Fruit fly (Drosophila melanogaster) whole organism, embryonic: ENCODE results near the gene anox.

Experiments
- ATbp ChIP-seq: fragments of 200-800 bp; sonication (Bioruptor generic); optimal IDR thresholded peaks from 2 replicates; lab custom pipeline; 2017; ENCODE audit warnings: missing biosample characterization, mild to moderate bottlenecking, missing genetic modification characterization, missing genetic modification reagents
- Awh ChIP-seq: fragments of 200-800 bp; sonication (Bioruptor generic); IDR thresholded peaks from 2 replicates; pipeline ENCODE4, ENCODE4 v1.3.6; 2022; ENCODE audit warnings: missing biosample characterization, missing genetic modification characterization
- Bdp1 ChIP-seq: fragments of 200-800 bp; sonication (Bioruptor generic); optimal IDR thresholded peaks from 3 replicates; lab custom pipeline; 2016; ENCODE audit warnings: missing biosample characterization, missing genetic modification characterization
- CG10147 ChIP-seq: fragments of 200-800 bp; sonication (Bioruptor generic); optimal IDR thresholded peaks from 2 replicates; lab custom pipeline; 2019; ENCODE audit warnings: missing biosample characterization, mild to moderate bottlenecking, missing genetic modification characterization, moderate library complexity
- CG11085 ChIP-seq: fragments of 200-800 bp; sonication (Bioruptor generic); IDR thresholded peaks from 2 replicates; pipeline ENCODE4 v1.3.6; 2022; ENCODE audit warnings: missing biosample characterization, missing genetic modification characterization
- CG11456 ChIP-seq: fragments of 200-800 bp; sonication (Bioruptor generic); IDR thresholded peaks from 3 replicates; pipeline ENCODE4 v1.3.6; 2022; ENCODE audit warnings: missing biosample characterization, missing genetic modification characterization
- CG12071 ChIP-seq: fragments of 200-800 bp; sonication (Bioruptor generic); optimal IDR thresholded peaks from 3 replicates; lab custom pipeline; 2018; ENCODE audit warnings: missing biosample characterization, mild to moderate bottlenecking, missing genetic modification characterization
- CG13123 ChIP-seq: fragments of 200-800 bp; sonication (Bioruptor generic); optimal IDR thresholded peaks from 2 replicates; lab custom pipeline; 2016; ENCODE audit warnings: missing biosample characterization, missing genetic modification characterization
- CG13287 ChIP-seq: fragments of 200-800 bp; sonication (Bioruptor generic); IDR thresholded peaks from 2 replicates; pipeline ENCODE4 v1.3.6; 2022; ENCODE audit warnings: missing biosample characterization, missing genetic modification characterization; ENCODE audit not compliant: partially characterized antibody
- CG14441 ChIP-seq: fragments of 200-800 bp; sonication (Bioruptor generic); IDR thresholded peaks from 2 replicates; pipeline ENCODE4 v1.3.6; 2022; ENCODE audit warnings: missing biosample characterization, missing genetic modification characterization
- CG17612 ChIP-seq: fragments of 200-800 bp; sonication (Bioruptor generic); IDR thresholded peaks from 2 replicates; pipeline ENCODE4 v1.3.6; 2022; ENCODE audit warnings: missing biosample characterization, missing genetic modification characterization
- CG18476 ChIP-seq: fragments of 200-800 bp; sonication (Bioruptor generic); optimal IDR thresholded peaks from 2 replicates; lab custom pipeline; 2016; ENCODE audit warnings: missing biosample characterization, mild to moderate bottlenecking, missing genetic modification characterization
- CG2116 ChIP-seq: fragments of 200-800 bp; sonication (Bioruptor generic); optimal IDR thresholded peaks from 3 replicates; lab custom pipeline; 2018; ENCODE audit warnings: missing biosample characterization, mild to moderate bottlenecking, missing genetic modification characterization
- CG2202 ChIP-seq: fragments of 200-800 bp; sonication (Bioruptor generic); optimal IDR thresholded peaks from 2 replicates; lab custom pipeline; 2018; ENCODE audit warnings: missing biosample characterization, mild to moderate bottlenecking, missing genetic modification characterization
- CG30431 ChIP-seq: fragments of 200-800 bp; sonication (Bioruptor generic); optimal IDR thresholded peaks from 2 replicates; lab custom pipeline; 2017; ENCODE audit warnings: missing biosample characterization, missing genetic modification characterization
- CG4328 ChIP-seq: fragments of 200-800 bp; sonication (Bioruptor generic); optimal IDR thresholded peaks from 3 replicates; lab custom pipeline; 2017; ENCODE audit warnings: missing biosample characterization, missing genetic modification reagents, missing genetic modification characterization
- CG4730 ChIP-seq: fragments of 200-800 bp; sonication (Bioruptor generic); IDR thresholded peaks from 2 replicates; pipeline ENCODE4 v1.3.6; 2022; ENCODE audit warnings: missing biosample characterization, missing genetic modification characterization
- CG5245 ChIP-seq: fragments of 200-800 bp; sonication (Bioruptor generic); optimal IDR thresholded peaks from 3 replicates; lab custom pipeline; 2016; ENCODE audit warnings: missing biosample characterization, missing genetic modification characterization
- CG6175 ChIP-seq: fragments of 200-800 bp; sonication (Bioruptor generic); IDR thresholded peaks from 3 replicates; pipeline ENCODE4 v1.3.6; 2022; ENCODE audit warnings: missing biosample characterization, missing genetic modification characterization
- CG6254 ChIP-seq: fragments of 200-800 bp; sonication (Bioruptor generic); optimal IDR thresholded peaks from 3 replicates; lab custom pipeline; 2017; ENCODE audit warnings: mild to moderate bottlenecking, missing biosample characterization, missing genetic modification reagents, missing genetic modification characterization
- CG6813 ChIP-seq: fragments of 200-800 bp; sonication (Bioruptor generic); optimal IDR thresholded peaks from 2 replicates; lab custom pipeline; 2017; ENCODE audit warnings: missing biosample characterization, missing genetic modification characterization, mild to moderate bottlenecking, moderate library complexity, missing genetic modification reagents
- CG7372 ChIP-seq: fragments of 200-800 bp; sonication (Bioruptor generic); IDR thresholded peaks from 2 replicates; pipeline ENCODE4 v1.3.6; 2022; ENCODE audit warnings: missing biosample characterization, missing genetic modification characterization
- CG9817 ChIP-seq: fragments of 200-800 bp; sonication (Bioruptor generic); optimal IDR thresholded peaks from 2 replicates; lab custom pipeline; 2018; ENCODE audit warnings: missing biosample characterization, mild to moderate bottlenecking, missing genetic modification characterization, moderate library complexity
- Dll ChIP-seq: fragments of 200-800 bp; sonication (Bioruptor generic); IDR thresholded peaks from 4 replicates; pipeline ENCODE4 v1.3.6; 2022; ENCODE audit warnings: missing biosample characterization, missing genetic modification characterization; ENCODE audit not compliant: partially characterized antibody
- Dref ChIP-seq: fragments of 200-800 bp; sonication (Bioruptor generic); IDR thresholded peaks from 2 replicates; pipeline ENCODE4 v1.3.6; 2022; ENCODE audit warnings: missing biosample characterization, missing genetic modification characterization
- Drgx ChIP-seq: fragments of 200-800 bp; sonication (Bioruptor generic); IDR thresholded peaks from 2 replicates; pipeline ENCODE4 v1.3.6; 2022; ENCODE audit warnings: missing biosample characterization, missing genetic modification characterization
- Hr51 ChIP-seq, 2 experiments: fragments of 200-800 bp; sonication (Bioruptor generic); optimal IDR thresholded peaks; 2 replicates in 1 of 2; 3 replicates in 1 of 2; lab custom pipeline; 2016 to 2018; ENCODE audit warnings: missing biosample characterization in 2 of 2, missing genetic modification characterization in 2 of 2, mild to moderate bottlenecking in 1 of 2, moderate library complexity in 1 of 2
- NK7.1 ChIP-seq: fragments of 200-800 bp; sonication (Bioruptor generic); optimal IDR thresholded peaks from 3 replicates; lab custom pipeline; 2016; ENCODE audit warnings: missing biosample characterization, missing genetic modification characterization
- Nf-YA ChIP-seq: fragments of 200-800 bp; sonication (Bioruptor generic); IDR thresholded peaks from 2 replicates; pipeline ENCODE4 v1.3.6; 2022; ENCODE audit warnings: missing biosample characterization, missing genetic modification characterization
- NfI ChIP-seq: fragments of 200-800 bp; sonication (Bioruptor generic); optimal IDR thresholded peaks from 3 replicates; lab custom pipeline; 2018; ENCODE audit warnings: missing biosample characterization, mild to moderate bottlenecking, missing genetic modification characterization, moderate library complexity
- Pdp1 ChIP-seq, 2 experiments: fragments of 200-800 bp; sonication (Bioruptor generic); optimal IDR thresholded peaks; 3 replicates each; lab custom pipeline; 2016; ENCODE audit warnings: missing biosample characterization in 2 of 2, missing genetic modification characterization in 2 of 2, mild to moderate bottlenecking in 1 of 2, moderate library complexity in 1 of 2
- Ptx1 ChIP-seq: fragments of 200-800 bp; sonication (Bioruptor generic); IDR thresholded peaks from 2 replicates; pipeline ENCODE4 v1.3.6; 2022; ENCODE audit warnings: missing biosample characterization, missing genetic modification characterization
- ac ChIP-seq: fragments of 200-800 bp; sonication (Bioruptor generic); optimal IDR thresholded peaks from 3 replicates; lab custom pipeline; 2017; ENCODE audit warnings: missing biosample characterization, mild to moderate bottlenecking, missing genetic modification characterization
- amos ChIP-seq: fragments of 200-800 bp; sonication (Bioruptor generic); IDR thresholded peaks from 2 replicates; pipeline ENCODE4 v1.3.6; 2022; ENCODE audit warnings: missing biosample characterization, missing genetic modification characterization; ENCODE audit not compliant: partially characterized antibody
- aop ChIP-seq: fragments of 200-800 bp; sonication (Bioruptor generic); IDR thresholded peaks from 2 replicates; pipeline ENCODE4 v1.3.6; 2022; ENCODE audit warnings: missing biosample characterization, missing genetic modification characterization
- ap ChIP-seq: fragments of 200-800 bp; sonication (Bioruptor generic); IDR thresholded peaks from 2 replicates; pipeline ENCODE4 v1.3.6; 2022; ENCODE audit warnings: missing biosample characterization, missing genetic modification characterization
- fd64A ChIP-seq: fragments of 200-800 bp; sonication (Bioruptor generic); optimal IDR thresholded peaks from 3 replicates; lab custom pipeline; 2018; ENCODE audit warnings: missing biosample characterization, mild to moderate bottlenecking, missing genetic modification characterization
- gce ChIP-seq: fragments of 200-800 bp; sonication (Bioruptor generic); IDR thresholded peaks from 3 replicates; pipeline ENCODE4 v1.3.6; 2022; ENCODE audit warnings: missing biosample characterization, missing genetic modification characterization
- grn ChIP-seq: fragments of 200-800 bp; sonication (Bioruptor generic); optimal IDR thresholded peaks from 3 replicates; lab custom pipeline; 2017; ENCODE audit warnings: missing biosample characterization, missing genetic modification characterization
- h ChIP-seq: fragments of >200 bp; optimal IDR thresholded peaks from 2 replicates; lab custom pipeline; 2017
- ham ChIP-seq: fragments of 200-800 bp; sonication (Bioruptor generic); IDR thresholded peaks from 2 replicates; pipeline ENCODE4 v1.3.6; 2022; ENCODE audit warnings: missing biosample characterization, missing genetic modification characterization
- kay ChIP-seq: fragments of 200-800 bp; sonication (Bioruptor generic); optimal IDR thresholded peaks from 2 replicates; lab custom pipeline; 2016; ENCODE audit warnings: missing biosample characterization, missing genetic modification characterization
- kni ChIP-seq: fragments of 200-800 bp; sonication (Bioruptor generic); optimal IDR thresholded peaks from 3 replicates; lab custom pipeline; 2017; ENCODE audit warnings: mild to moderate bottlenecking, missing biosample characterization, missing genetic modification reagents, missing genetic modification characterization
- org-1 ChIP-seq: fragments of 200-800 bp; sonication (Bioruptor generic); optimal IDR thresholded peaks from 2 replicates; lab custom pipeline; 2017; ENCODE audit warnings: missing biosample characterization, missing genetic modification characterization
- rib ChIP-seq: fragments of 200-800 bp; sonication (Bioruptor generic); IDR thresholded peaks from 2 replicates; pipeline ENCODE4 v1.3.6; 2022; ENCODE audit warnings: missing biosample characterization, missing genetic modification characterization
- scrt ChIP-seq: fragments of 200-800 bp; sonication (Bioruptor generic); optimal IDR thresholded peaks from 2 replicates; lab custom pipeline; 2018; ENCODE audit warnings: missing biosample characterization, mild to moderate bottlenecking, missing genetic modification characterization, moderate library complexity
- sens-2 ChIP-seq: fragments of 200-800 bp; sonication (Bioruptor generic); IDR thresholded peaks from 2 replicates; pipeline ENCODE4 v1.3.6; 2022; ENCODE audit warnings: missing biosample characterization, missing genetic modification characterization
- trem ChIP-seq: fragments of 200-800 bp; optimal IDR thresholded peaks from 3 replicates; lab custom pipeline; 2019; ENCODE audit warnings: missing biosample characterization, mild to moderate bottlenecking, missing genetic modification characterization, moderate library complexity
- ttk ChIP-seq: fragments of 200-800 bp; sonication (Bioruptor generic); IDR thresholded peaks from 2 replicates; pipeline ENCODE4 v2.1.2; 2022; ENCODE audit warnings: missing biosample characterization, missing genetic modification characterization
- z ChIP-seq: fragments of 200-800 bp; sonication (Bioruptor generic); IDR thresholded peaks from 3 replicates; pipeline ENCODE4 v1.3.6; 2022; ENCODE audit warnings: missing biosample characterization, missing genetic modification characterization

anox gene

dm6 chrX:21319202-21319772 is at the start of gene anox, which contains the start of gene SLIRP1 (continued):
- TF ChIP-seq kni, result peak; percentile 66
- peak; percentile 85 for TF ChIP-seq NfI (GFP tag; lab: Kevin White, UChicago)
- TF ChIP-seq rib, result 0 out of 2 replicates have a peak, but pooled peaks have one; percentile 33
- TF ChIP-seq CG7372, result peak; percentile 80
- TF ChIP-seq CG14441 (GFP tag; lab: Robert Waterston, UW), result peak; percentile 79
- peak; percentile 92 for TF ChIP-seq CG10147 (GFP tag; lab: Kevin White, UChicago)
- TF ChIP-seq CG6254 (GFP tag; lab: Kevin White, UChicago), result peak; percentile 58
- TF ChIP-seq CG6175, result no peak
- peak; percentile 66 for TF ChIP-seq ATbp (GFP tag; lab: Kevin White, UChicago)
- TF ChIP-seq CG2116 (GFP tag; lab: Kevin White, UChicago), result peak; percentile 52
- TF ChIP-seq CG5245 (GFP tag; lab: Kevin White, UChicago), result peak; percentile 69
- TF ChIP-seq ham (GFP tag; lab: Robert Waterston, UW), result 0 out of 2 replicates have a peak, but pooled peaks have one; percentile 23
- TF ChIP-seq ttk (GFP tag; lab: Robert Waterston, UW), result peak; percentile 56; the same call in 1 of the 2 replicates
- TF ChIP-seq amos (GFP tag; lab: Robert Waterston, UW), result no peak
- peak; percentile 88 for TF ChIP-seq Ptx1
- TF ChIP-seq aop, result no peak
- peak; percentile 56 for TF ChIP-seq Bdp1 (GFP tag; lab: Kevin White, UChicago)
- TF ChIP-seq Awh, result peak; percentile 44; the same call in 1 of the 2 replicates
- peak; percentile 70 for TF ChIP-seq CG6813 (GFP tag; lab: Kevin White, UChicago)
- peak; percentile 66 for TF ChIP-seq Drgx
- TF ChIP-seq CG4730 (GFP tag; lab: Robert Waterston, UW), result peak; percentile 75
- TF ChIP-seq CG13287, result no peak
- peak; percentile 83 for TF ChIP-seq org-1 (GFP tag; lab: Kevin White, UChicago)
- no peak for TF ChIP-seq sens-2 (GFP tag; lab: Robert Waterston, UW)
- peak; percentile 79 for TF ChIP-seq scrt (GFP tag; lab: Kevin White, UChicago)
- TF ChIP-seq CG11456 (GFP tag; lab: Robert Waterston, UW), result peak; percentile 79; the same call in 1 of the 3 replicates
- 0 out of 2 replicates have a peak, but pooled peaks have one; percentile 47 for TF ChIP-seq CG11085
- no peak for TF ChIP-seq Dref (GFP tag; lab: Robert Waterston, UW)
- peak; percentile 60 for TF ChIP-seq CG12071 (GFP tag; lab: Kevin White, UChicago)
- peak; percentile 85 for TF ChIP-seq CG9817
- peak; percentile 50 for TF ChIP-seq NK7.1 (GFP tag; lab: Kevin White, UChicago)
- TF ChIP-seq CG4328 (GFP tag; lab: Kevin White, UChicago), result peak; percentile 60
- TF ChIP-seq gce, result no peak; the same call in 2 of the 3 replicates
- peak; percentile 42; the same call in 1 of the 2 replicates for TF ChIP-seq ap (GFP tag; lab: Robert Waterston, UW)
- peak; percentile 39 for TF ChIP-seq grn (GFP tag; lab: Kevin White, UChicago)
- no peak for TF ChIP-seq z (GFP tag; lab: Robert Waterston, UW)
- peak; percentile 20 for TF ChIP-seq ac (GFP tag; lab: Kevin White, UChicago)
- TF ChIP-seq Nf-YA, result 0 out of 2 replicates have a peak, but pooled peaks have one; percentile 40
- peak; percentile 64 for TF ChIP-seq CG2202
- no peak for TF ChIP-seq h (lab: Kevin White, UChicago)
- TF ChIP-seq kay (GFP tag; lab: Kevin White, UChicago), result peak; percentile 76
- TF ChIP-seq CG17612 (GFP tag; lab: Robert Waterston, UW), result no peak
- peak; percentile 80 for TF ChIP-seq CG18476 (GFP tag; lab: Kevin White, UChicago)
- peak; percentile 82 to 97 for TF ChIP-seq Pdp1 (GFP tag; optimal IDR thresholded peaks at IDR 0.05; lab: Kevin White, UChicago)
- no peak for TF ChIP-seq Dll (GFP tag; lab: Robert Waterston, UW)
- peak; percentile 24 for TF ChIP-seq fd64A (GFP tag; lab: Kevin White, UChicago)
- TF ChIP-seq CG30431 (GFP tag; lab: Kevin White, UChicago), result peak; percentile 70
- TF ChIP-seq Hr51 (GFP tag; optimal IDR thresholded peaks at IDR 0.05; lab: Kevin White, UChicago), result peak; percentile 39 to 92
- TF ChIP-seq trem, result peak; percentile 87
- TF ChIP-seq CG13123 (GFP tag; lab: Kevin White, UChicago), result peak; percentile 35
